Worm (Caenorhabditis elegans): ENCODE data around the gene ZK662.6.

Gene ZK662.6

DNA sequence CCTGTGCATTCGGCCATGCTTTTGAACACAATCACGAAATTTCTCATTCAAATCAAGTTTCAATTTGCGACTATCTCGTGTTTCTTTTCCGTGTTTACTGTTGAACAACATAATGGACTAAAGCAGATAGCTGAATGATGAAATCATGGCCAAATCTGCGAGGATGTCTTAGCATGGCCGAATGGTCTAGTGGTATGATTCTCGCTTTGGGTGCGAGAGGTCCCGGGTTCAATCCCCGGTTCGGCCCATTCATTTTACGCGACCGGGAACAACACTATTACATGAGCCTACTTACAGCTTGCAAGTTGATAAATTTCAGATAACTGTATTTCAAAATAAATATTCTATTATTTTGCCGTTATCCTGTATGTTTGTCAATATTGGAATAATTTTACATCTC, 32.8 kb downstream of the ZK662.6 start (continued):
- TF ChIP-seq xnd-1 (tag; optimal IDR thresholded peaks at IDR 0.05) = no peak
- TF ChIP-seq T26A5.8 (tag; optimal IDR thresholded peaks at IDR 0.05) = no peak
- TF ChIP-seq Y56A3A.18 (GFP tag; IDR thresholded peaks at IDR 0.05) = peak; percentile 39; the same call in 1 of the 2 replicates
- peak; percentile 45; the same call in 1 of the 2 replicates for TF ChIP-seq pbrm-1 (GFP tag; IDR thresholded peaks at IDR 0.05)
- TF ChIP-seq F10E7.11 (tag; optimal IDR thresholded peaks at IDR 0.05) = no peak
- no peak for TF ChIP-seq pha-4 (tag; optimal IDR thresholded peaks at IDR 0.05)
- TF ChIP-seq madf-10 (tag; optimal IDR thresholded peaks at IDR 0.05) = no peak
- TF ChIP-seq nhr-27 (tag; optimal IDR thresholded peaks at IDR 0.05) = no peak
- TF ChIP-seq ztf-26 (tag; optimal IDR thresholded peaks at IDR 0.05) = no peak
- TF ChIP-seq ztf-3 (GFP tag; optimal IDR thresholded peaks at IDR 0.05) = no peak
- TF ChIP-seq F49E8.2 (tag; optimal IDR thresholded peaks at IDR 0.05; ENCODE audit: insufficient read depth) = no peak
- peak; percentile 8 for TF ChIP-seq snpc-1.1 (tag; optimal IDR thresholded peaks at IDR 0.05; ENCODE audit: insufficient read depth)
- TF ChIP-seq ekl-4 (GFP tag; IDR thresholded peaks at IDR 0.05) = 0 out of 2 replicates have a peak, but pooled peaks have one; percentile 17
- no peak for TF ChIP-seq unc-62 (GFP tag; optimal IDR thresholded peaks at IDR 0.05)
- no peak for TF ChIP-seq sea-2 (GFP tag; IDR thresholded peaks at IDR 0.05)
- no peak for TF ChIP-seq repo-1 (tag; optimal IDR thresholded peaks at IDR 0.05)
- TF ChIP-seq D2030.7 (GFP tag; IDR thresholded peaks at IDR 0.05) = peak; percentile 75
- no peak for TF ChIP-seq lag-1 (GFP tag; IDR thresholded peaks at IDR 0.05)
- peak; percentile 44 for TF ChIP-seq die-1 (tag; optimal IDR thresholded peaks at IDR 0.05)
- peak; percentile 55 for TF ChIP-seq B0261.1 (tag; optimal IDR thresholded peaks at IDR 0.05)
- peak; percentile 41; the same call in 1 of the 2 replicates for TF ChIP-seq nfyb-1 (GFP tag; IDR thresholded peaks at IDR 0.05)
- 0 out of 2 replicates have a peak, but pooled peaks have one; percentile 20 for TF ChIP-seq F39B2.1 (GFP tag; IDR thresholded peaks at IDR 0.05)
- no peak for TF ChIP-seq ceh-27 (GFP tag; optimal IDR thresholded peaks at IDR 0.05)
- TF ChIP-seq him-1 (tag; optimal IDR thresholded peaks at IDR 0.05) = no peak
- TF ChIP-seq attf-5 (GFP tag; optimal IDR thresholded peaks at IDR 0.05) = no peak
- TF ChIP-seq egl-18 (GFP tag; IDR thresholded peaks at IDR 0.05) = no peak

DNA sequence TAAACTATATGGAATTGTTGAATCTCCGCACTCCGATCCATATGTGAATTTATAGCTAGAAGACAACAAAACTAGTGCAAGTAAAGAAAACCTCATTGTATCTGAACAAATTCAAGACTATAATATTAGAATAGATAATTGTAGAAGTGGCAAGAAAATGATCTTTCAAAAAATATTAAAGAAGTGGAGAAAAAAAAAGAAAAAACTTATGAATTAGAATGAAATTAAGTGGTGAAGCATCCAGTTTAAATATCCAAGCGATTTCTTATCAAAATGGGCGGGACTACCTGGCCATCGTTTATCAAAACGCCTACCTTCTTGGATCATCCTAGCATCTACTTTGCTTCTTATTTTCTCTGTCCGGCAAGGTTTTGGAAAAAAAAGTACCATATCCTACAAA, 38.7 kb downstream of the ZK662.6 start, which contains the start of gene wrt-4:
Gene wrt-4 (minus strand): TSS at position 101 of the 400 bp plus-strand sequence.
- TF ChIP-seq hlh-26 (GFP tag; conservative IDR thresholded peaks at IDR 0.05) = no peak

DNA sequence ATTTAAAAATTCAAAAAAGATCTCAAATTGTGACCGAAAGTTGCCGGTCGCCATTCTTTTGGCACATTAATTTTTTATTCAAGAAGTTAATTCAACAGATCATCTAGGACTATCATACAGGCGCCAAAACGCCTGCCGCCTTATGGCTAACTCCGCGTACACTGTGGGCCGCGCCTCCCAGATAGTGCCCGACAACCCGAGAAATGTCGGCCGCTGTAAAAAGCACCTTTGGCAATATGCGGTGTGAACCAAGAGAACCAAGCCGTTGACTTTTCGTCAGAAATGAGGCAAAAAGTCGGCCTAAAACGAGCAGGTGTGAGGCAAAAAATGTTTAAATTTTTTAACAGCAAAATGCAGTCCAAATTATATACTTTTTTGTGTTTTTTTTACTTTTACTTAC, 40.8 kb downstream of the ZK662.6 start:
- no peak for TF ChIP-seq snpc-4 (GFP tag; optimal IDR thresholded peaks at IDR 0.05)
- peak in 2 of 4 experiments; percentile 53 to 69 for TF ChIP-seq snpc-4 (tag; optimal IDR thresholded peaks at IDR 0.05)
- no peak for TF ChIP-seq mes-4 (tag; optimal IDR thresholded peaks at IDR 0.05)

DNA sequence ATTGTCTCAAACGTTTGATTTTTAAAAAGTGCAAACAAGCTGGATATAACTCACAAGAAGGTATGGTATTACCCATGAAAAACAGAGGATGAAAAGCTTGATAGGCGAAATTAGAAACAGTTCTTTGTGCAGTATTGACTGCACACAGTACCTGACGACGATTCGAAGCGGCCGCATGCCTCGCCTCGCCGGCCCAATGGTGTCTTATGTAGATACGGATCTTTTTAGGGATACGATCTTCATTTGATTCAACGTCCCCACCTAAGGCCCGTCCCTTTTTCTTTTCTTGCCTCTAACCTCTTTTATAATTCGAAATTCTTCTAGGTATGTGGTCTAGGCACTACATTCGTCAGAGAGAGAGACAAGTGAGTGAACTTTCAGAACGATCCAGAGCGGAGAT, 47.7 kb downstream of the ZK662.6 start, which contains the start of gene bus-17:
Gene bus-17 (minus strand): TSS at position 208 of the 400 bp plus-strand sequence.
- TF ChIP-seq rcor-1 (GFP tag; IDR thresholded peaks at IDR 0.05) (no peak), hlh-12 (tag; optimal IDR thresholded peaks at IDR 0.05) (no peak)

DNA sequence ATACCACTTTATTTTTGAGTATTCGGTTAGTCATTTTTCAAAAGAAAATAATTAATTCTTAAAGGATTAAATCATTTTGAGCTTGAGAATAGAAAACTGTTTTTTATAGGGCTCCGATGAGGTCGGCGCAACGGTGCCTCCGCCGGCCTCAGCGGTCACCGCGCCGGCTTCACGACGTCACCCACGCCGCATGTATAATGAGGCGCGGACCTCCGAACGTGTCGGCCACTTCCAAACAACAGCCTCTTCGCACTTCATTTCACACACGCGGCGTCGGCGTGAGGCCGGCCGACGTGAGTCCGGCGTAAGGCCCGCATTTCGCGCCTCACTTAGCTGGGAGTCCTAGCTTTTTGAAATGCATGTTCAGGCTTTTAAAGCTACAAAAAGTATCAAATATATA, 48.4 kb downstream of the ZK662.6 start:
- TF ChIP-seq snpc-4 (GFP tag; optimal IDR thresholded peaks at IDR 0.05) (no peak), snpc-4 (tag; optimal IDR thresholded peaks at IDR 0.05) (peak in 2 of 4 experiments; percentile 31 to 35), egrh-3 (GFP tag; IDR thresholded peaks at IDR 0.05) (peak; percentile 62; the same call in 1 of the 2 replicates), egl-18 (GFP tag; IDR thresholded peaks at IDR 0.05) (no peak)

All from whole organism, young adult.